Fruit fly (Drosophila melanogaster) whole organism, embryonic: ENCODE results near the gene Cerk.
A peak's percentile ranks its signal among the peaks of the same experiment; 100 is the strongest.

Experiments used
- ATbp ChIP-seq: fragments of 200-800 bp; sonication (Bioruptor generic); optimal IDR thresholded peaks from 2 replicates; lab custom pipeline; 2017; ENCODE audit warnings: missing biosample characterization, mild to moderate bottlenecking, missing genetic modification characterization, missing genetic modification reagents
- Atf3 ChIP-seq: fragments of 200-800 bp; sonication (Bioruptor generic); optimal IDR thresholded peaks from 3 replicates; lab custom pipeline; 2016; ENCODE audit warnings: missing biosample characterization, missing genetic modification characterization
- BtbVII ChIP-seq: fragments of 200-800 bp; sonication (Bioruptor generic); optimal IDR thresholded peaks from 3 replicates; lab custom pipeline; 2017; ENCODE audit warnings: missing biosample characterization, mild to moderate bottlenecking, missing genetic modification characterization
- C15 ChIP-seq: fragments of 200-800 bp; sonication (Bioruptor generic); IDR thresholded peaks from 3 replicates; pipeline ENCODE4 v1.3.6; 2022; ENCODE audit warnings: missing biosample characterization, missing genetic modification characterization
- CG10321 ChIP-seq: fragments of 200-800 bp; sonication (Bioruptor generic); IDR thresholded peaks from 2 replicates; pipeline ENCODE4 v1.3.6; 2022; ENCODE audit warnings: missing biosample characterization, missing genetic modification characterization
- CG11504 ChIP-seq: fragments of 200-800 bp; sonication (Bioruptor generic); optimal IDR thresholded peaks from 3 replicates; lab custom pipeline; 2019; ENCODE audit warnings: missing biosample characterization, mild to moderate bottlenecking, missing genetic modification characterization, moderate library complexity
- CG11696 ChIP-seq: fragments of 200-800 bp; sonication (Bioruptor generic); IDR thresholded peaks from 2 replicates; pipeline ENCODE4 v1.3.6; 2022; ENCODE audit warnings: missing biosample characterization, missing genetic modification characterization
- CG17359 ChIP-seq: fragments of 200-800 bp; sonication (Bioruptor generic); optimal IDR thresholded peaks from 3 replicates; lab custom pipeline; 2018; ENCODE audit warnings: missing biosample characterization, mild to moderate bottlenecking, missing genetic modification characterization, moderate library complexity
- CG2199 ChIP-seq: fragments of 200-800 bp; sonication (Bioruptor generic); IDR thresholded peaks from 3 replicates; pipeline ENCODE4 v1.3.6; 2022; ENCODE audit warnings: missing biosample characterization, missing genetic modification characterization
- CG2875 ChIP-seq: fragments of 200-800 bp; sonication (Bioruptor generic); optimal IDR thresholded peaks from 2 replicates; lab custom pipeline; 2017; ENCODE audit warnings: missing biosample characterization, mild to moderate bottlenecking, missing genetic modification characterization, missing genetic modification reagents
- CG4707 ChIP-seq: fragments of 200-800 bp; sonication (Bioruptor generic); optimal IDR thresholded peaks from 2 replicates; lab custom pipeline; 2018; ENCODE audit warnings: missing biosample characterization, mild to moderate bottlenecking, missing genetic modification characterization, moderate library complexity
- CG7745 ChIP-seq: fragments of 200-800 bp; sonication (Bioruptor generic); optimal IDR thresholded peaks from 2 replicates; lab custom pipeline; 2018; ENCODE audit warnings: missing biosample characterization, mild to moderate bottlenecking, missing genetic modification characterization, moderate library complexity
- CG7963 ChIP-seq: fragments of 200-800 bp; sonication (Bioruptor generic); IDR thresholded peaks from 3 replicates; pipeline ENCODE4 v1.3.6; 2022; ENCODE audit warnings: missing biosample characterization, missing genetic modification characterization; ENCODE audit not compliant: partially characterized antibody
- CG8765 ChIP-seq: fragments of 200-800 bp; sonication (Bioruptor generic); IDR thresholded peaks from 2 replicates; pipeline ENCODE4 v1.3.6; 2022; ENCODE audit warnings: missing biosample characterization, missing genetic modification characterization
- CG9932 ChIP-seq: fragments of 200-800 bp; sonication (Bioruptor generic); IDR thresholded peaks from 2 replicates; pipeline ENCODE4 v1.3.6; 2022; ENCODE audit warnings: missing biosample characterization, missing genetic modification characterization
- CHES-1-like ChIP-seq: fragments of 200-800 bp; sonication (Bioruptor generic); optimal IDR thresholded peaks from 2 replicates; lab custom pipeline; 2016; ENCODE audit warnings: missing biosample characterization, missing genetic modification characterization
- GATAe ChIP-seq: fragments of 200-800 bp; sonication (Bioruptor generic); conservative IDR thresholded peaks from 2 replicates; pipeline ENCODE4 v1.3.6; 2022; ENCODE audit warnings: missing biosample characterization, missing genetic modification characterization
- H2.0 ChIP-seq: fragments of 200-800 bp; sonication (Bioruptor generic); IDR thresholded peaks from 2 replicates; pipeline ENCODE4 v1.3.6; 2022; ENCODE audit warnings: missing biosample characterization, missing genetic modification characterization
- HLH54F ChIP-seq: fragments of 200-800 bp; sonication (Bioruptor generic); optimal IDR thresholded peaks from 3 replicates; lab custom pipeline; 2016; ENCODE audit warnings: missing biosample characterization, missing genetic modification characterization
- Hand ChIP-seq: fragments of 200-800 bp; sonication (Bioruptor generic); optimal IDR thresholded peaks from 2 replicates; lab custom pipeline; 2017; ENCODE audit warnings: mild to moderate bottlenecking, missing biosample characterization, missing genetic modification reagents, missing genetic modification characterization
- MTF-1 ChIP-seq: fragments of 200-800 bp; sonication (Bioruptor generic); optimal IDR thresholded peaks from 2 replicates; lab custom pipeline; 2018; ENCODE audit warnings: missing biosample characterization, mild to moderate bottlenecking, missing genetic modification characterization, borderline replicate concordance
- Nf-YB ChIP-seq: fragments of 200-800 bp; sonication (Bioruptor generic); optimal IDR thresholded peaks from 3 replicates; lab custom pipeline; 2019; ENCODE audit warnings: missing biosample characterization, mild to moderate bottlenecking, missing genetic modification characterization, moderate library complexity
- NfI ChIP-seq: fragments of 200-800 bp; sonication (Bioruptor generic); optimal IDR thresholded peaks from 3 replicates; lab custom pipeline; 2018; ENCODE audit warnings: missing biosample characterization, mild to moderate bottlenecking, missing genetic modification characterization, moderate library complexity
- Pdp1 ChIP-seq, 2 experiments: fragments of 200-800 bp; sonication (Bioruptor generic); optimal IDR thresholded peaks; 3 replicates each; lab custom pipeline; 2016; ENCODE audit warnings: missing biosample characterization in 2 of 2, missing genetic modification characterization in 2 of 2, mild to moderate bottlenecking in 1 of 2, moderate library complexity in 1 of 2
- Ravus ChIP-seq: fragments of 200-800 bp; sonication (Bioruptor generic); IDR thresholded peaks from 2 replicates; pipeline ENCODE4 v1.3.6; 2022; ENCODE audit warnings: missing biosample characterization, missing genetic modification characterization
- Sry-β ChIP-seq: fragments of 200-800 bp; sonication (Bioruptor generic); optimal IDR thresholded peaks from 2 replicates; lab custom pipeline; 2018; ENCODE audit warnings: missing biosample characterization, mild to moderate bottlenecking, missing genetic modification characterization, moderate library complexity
- bbx ChIP-seq: fragments of 200-800 bp; sonication (Bioruptor generic); IDR thresholded peaks from 2 replicates; pipeline ENCODE4 v1.3.6; 2022; ENCODE audit warnings: missing biosample characterization, missing genetic modification characterization; ENCODE audit not compliant: partially characterized antibody
- bowl ChIP-seq: fragments of 200-800 bp; sonication (Bioruptor generic); IDR thresholded peaks from 2 replicates; pipeline ENCODE4 v1.3.6; 2022; ENCODE audit warnings: missing biosample characterization, missing genetic modification characterization
- cad ChIP-seq: fragments of >200 bp; optimal IDR thresholded peaks from 2 replicates; lab custom pipeline; 2017; ENCODE audit warnings: missing biosample characterization, missing genetic modification characterization
- dpn ChIP-seq, 2 experiments: fragments of 200-800 bp; sonication (Bioruptor generic); optimal IDR thresholded peaks; 3 replicates each; lab custom pipeline; 2016; ENCODE audit warnings: missing biosample characterization in 2 of 2, missing genetic modification characterization in 2 of 2
- esg ChIP-seq: fragments of 200-800 bp; sonication (Bioruptor generic); conservative IDR thresholded peaks from 2 replicates; pipeline ENCODE4 v1.3.6; 2022; ENCODE audit warnings: missing biosample characterization, missing genetic modification characterization
- ewg ChIP-seq: fragments of 200-800 bp; sonication (Bioruptor generic); optimal IDR thresholded peaks from 3 replicates; lab custom pipeline; 2017; ENCODE audit warnings: mild to moderate bottlenecking, missing biosample characterization, missing genetic modification reagents, missing genetic modification characterization
- gt ChIP-seq: fragments of 200-800 bp; sonication (Bioruptor generic); IDR thresholded peaks from 2 replicates; pipeline ENCODE4 v1.3.6; 2022; ENCODE audit warnings: missing biosample characterization, missing genetic modification characterization
- hb ChIP-seq: fragments of 200-800 bp; sonication (Bioruptor generic); IDR thresholded peaks from 3 replicates; pipeline ENCODE4 v1.3.6; 2022; ENCODE audit warnings: missing biosample characterization, missing genetic modification characterization; ENCODE audit not compliant: partially characterized antibody
- hbn ChIP-seq: fragments of 200-800 bp; sonication (Bioruptor generic); IDR thresholded peaks from 2 replicates; pipeline ENCODE4 v1.3.6; 2022; ENCODE audit warnings: missing biosample characterization, missing genetic modification characterization; ENCODE audit not compliant: partially characterized antibody
- lola ChIP-seq, 3 experiments: fragments of >200 bp in 2 of 3; fragments of 200-800 bp in 1 of 3; sonication (Bioruptor generic) in 1 of 3; optimal IDR thresholded peaks; 2 replicates each; lab custom pipeline; 2017 to 2019; ENCODE audit warnings: missing biosample characterization in 3 of 3, missing genetic modification characterization in 3 of 3, mild to moderate bottlenecking in 1 of 3, moderate library complexity in 1 of 3
- nau ChIP-seq: fragments of 200-800 bp; sonication (Bioruptor generic); optimal IDR thresholded peaks from 3 replicates; lab custom pipeline; 2017; ENCODE audit warnings: missing biosample characterization, mild to moderate bottlenecking, missing genetic modification characterization, missing genetic modification reagents
- nmo ChIP-seq: fragments of 200-800 bp; sonication (Bioruptor generic); optimal IDR thresholded peaks from 2 replicates; lab custom pipeline; 2018; ENCODE audit warnings: missing biosample characterization, mild to moderate bottlenecking, missing genetic modification characterization, moderate library complexity
- pita ChIP-seq: fragments of 200-800 bp; sonication (Bioruptor generic); optimal IDR thresholded peaks from 2 replicates; lab custom pipeline; 2017; ENCODE audit warnings: missing biosample characterization, mild to moderate bottlenecking, missing genetic modification characterization
- pzg ChIP-seq: fragments of 200-800 bp; sonication (Bioruptor generic); optimal IDR thresholded peaks from 3 replicates; lab custom pipeline; 2018; ENCODE audit warnings: missing biosample characterization, mild to moderate bottlenecking, missing genetic modification characterization, moderate library complexity
- repo ChIP-seq: fragments of 200-800 bp; sonication (Bioruptor generic); optimal IDR thresholded peaks from 2 replicates; lab custom pipeline; 2016; ENCODE audit warnings: missing biosample characterization, missing genetic modification characterization
- run ChIP-seq: fragments of 200-800 bp; sonication (Bioruptor generic); optimal IDR thresholded peaks from 3 replicates; lab custom pipeline; 2018; ENCODE audit warnings: missing biosample characterization, mild to moderate bottlenecking, missing genetic modification characterization
- seq ChIP-seq: fragments of 200-800 bp; sonication (Bioruptor generic); IDR thresholded peaks from 2 replicates; pipeline ENCODE4 v1.3.6; 2022; ENCODE audit warnings: missing biosample characterization, missing genetic modification characterization
- shn ChIP-seq: fragments of 200-800 bp; sonication (Bioruptor generic); optimal IDR thresholded peaks from 3 replicates; lab custom pipeline; 2016; ENCODE audit warnings: missing biosample characterization, missing genetic modification characterization
- stc ChIP-seq: fragments of 200-800 bp; sonication (Bioruptor generic); IDR thresholded peaks from 2 replicates; pipeline ENCODE4 v1.3.6; 2022; ENCODE audit warnings: missing biosample characterization, missing genetic modification characterization
- tio ChIP-seq: fragments of 200-800 bp; sonication (Bioruptor generic); optimal IDR thresholded peaks from 2 replicates; lab custom pipeline; 2017; ENCODE audit warnings: missing biosample characterization, missing genetic modification characterization, inconsistent platforms
- trem ChIP-seq: fragments of 200-800 bp; optimal IDR thresholded peaks from 3 replicates; lab custom pipeline; 2019; ENCODE audit warnings: missing biosample characterization, mild to moderate bottlenecking, missing genetic modification characterization, moderate library complexity
- trh ChIP-seq: fragments of 200-800 bp; sonication (Bioruptor generic); optimal IDR thresholded peaks from 2 replicates; lab custom pipeline; 2016; ENCODE audit warnings: missing biosample characterization, missing genetic modification characterization
- wor ChIP-seq: fragments of 200-800 bp; sonication (Bioruptor generic); IDR thresholded peaks from 2 replicates; pipeline ENCODE4 v1.3.6; 2022; ENCODE audit warnings: missing biosample characterization, missing genetic modification characterization
- zfh1 ChIP-seq: fragments of 200-800 bp; sonication (Bioruptor generic); IDR thresholded peaks from 3 replicates; pipeline ENCODE4 v1.3.6; 2022; ENCODE audit warnings: missing biosample characterization, missing genetic modification characterization

Gene Cerk

dm6 chr3R:5393742-5394391 lies 25.8 kb upstream of the Cerk start, which contains the start of gene CG1172:
Gene CG1172 (plus strand): TSS chr3R:5393922.
- no peak; the same call in 2 of the 3 replicates for TF ChIP-seq hb (GFP tag; lab: Robert Waterston, UW)
- no peak for TF ChIP-seq bowl (GFP tag; lab: Robert Waterston, UW)
- no peak for TF ChIP-seq run (tag; lab: Kevin White, UChicago)
- TF ChIP-seq gt (GFP tag; lab: Robert Waterston, UW): no peak
- no peak for TF ChIP-seq Atf3 (GFP tag; lab: Kevin White, UChicago)
- TF ChIP-seq NfI: peak; percentile 17
- TF ChIP-seq pzg (GFP tag; lab: Kevin White, UChicago): peak; percentile 88
- TF ChIP-seq CG2875 (GFP tag; lab: Kevin White, UChicago): no peak
- TF ChIP-seq HLH54F (GFP tag; lab: Kevin White, UChicago): no peak
- no peak for TF ChIP-seq CG2199
- TF ChIP-seq lola (GFP tag; optimal IDR thresholded peaks at IDR 0.05; lab: Kevin White, UChicago): no peak
- no peak for TF ChIP-seq CG8765 (GFP tag; lab: Robert Waterston, UW)
- TF ChIP-seq nau (GFP tag; lab: Kevin White, UChicago): no peak
- TF ChIP-seq Nf-YB (GFP tag; lab: Kevin White, UChicago): no peak
- no peak for TF ChIP-seq GATAe (GFP tag; lab: Robert Waterston, UW)
- no peak for TF ChIP-seq ATbp
- TF ChIP-seq trem (tag; lab: Kevin White, UChicago): peak; percentile 83
- TF ChIP-seq CG7963 (GFP tag; lab: Robert Waterston, UW): peak; percentile 50; the same call in 1 of the 3 replicates
- TF ChIP-seq tio (GFP tag; lab: Kevin White, UChicago): no peak
- no peak for TF ChIP-seq C15 (GFP tag; lab: Robert Waterston, UW)
- peak; percentile 18 for TF ChIP-seq CHES-1-like (GFP tag; lab: Kevin White, UChicago)
- no peak for TF ChIP-seq seq (GFP tag; lab: Robert Waterston, UW)
- no peak for TF ChIP-seq shn (GFP tag; lab: Kevin White, UChicago)
- peak; percentile 79 for TF ChIP-seq hbn (GFP tag; lab: Robert Waterston, UW)
- TF ChIP-seq CG4707: no peak
- TF ChIP-seq Sry-β (GFP tag; lab: Kevin White, UChicago): no peak
- TF ChIP-seq H2.0 (GFP tag; lab: Robert Waterston, UW): no peak
- TF ChIP-seq CG17359 (tag; lab: Kevin White, UChicago): no peak
- TF ChIP-seq nmo (GFP tag; lab: Kevin White, UChicago): peak; percentile 49
- TF ChIP-seq CG11504 (tag; lab: Kevin White, UChicago): no peak
- no peak for TF ChIP-seq CG11696
- TF ChIP-seq dpn (GFP tag; optimal IDR thresholded peaks at IDR 0.05; lab: Kevin White, UChicago): peak in 1 of 2 experiments; percentile 3
- no peak for TF ChIP-seq CG10321
- TF ChIP-seq zfh1 (GFP tag; lab: Robert Waterston, UW): no peak
- TF ChIP-seq Ravus (GFP tag; lab: Robert Waterston, UW): no peak
- no peak for TF ChIP-seq BtbVII (GFP tag; lab: Kevin White, UChicago)
- TF ChIP-seq ewg (GFP tag; lab: Kevin White, UChicago): peak; percentile 37
- TF ChIP-seq pita (GFP tag; lab: Kevin White, UChicago): no peak
- no peak for TF ChIP-seq MTF-1 (GFP tag; lab: Kevin White, UChicago)
- no peak for TF ChIP-seq CG9932 (GFP tag; lab: Robert Waterston, UW)
- no peak for TF ChIP-seq Hand (GFP tag; lab: Kevin White, UChicago)
- TF ChIP-seq bbx (GFP tag; lab: Robert Waterston, UW): peak; percentile 73
- TF ChIP-seq wor: no peak
- TF ChIP-seq cad (GFP tag; lab: Kevin White, UChicago): no peak
- TF ChIP-seq CG7745 (tag; lab: Kevin White, UChicago): no peak
- TF ChIP-seq stc (GFP tag; lab: Robert Waterston, UW): no peak
- TF ChIP-seq repo: no peak
- no peak for TF ChIP-seq trh (GFP tag; lab: Kevin White, UChicago)
- TF ChIP-seq Pdp1 (GFP tag; optimal IDR thresholded peaks at IDR 0.05; lab: Kevin White, UChicago): peak in 1 of 2 experiments; percentile 42
- no peak for TF ChIP-seq esg (GFP tag; lab: Robert Waterston, UW)
